Worm (Caenorhabditis elegans): ENCODE results near the gene rps-23.

Gene rps-23

DNA sequence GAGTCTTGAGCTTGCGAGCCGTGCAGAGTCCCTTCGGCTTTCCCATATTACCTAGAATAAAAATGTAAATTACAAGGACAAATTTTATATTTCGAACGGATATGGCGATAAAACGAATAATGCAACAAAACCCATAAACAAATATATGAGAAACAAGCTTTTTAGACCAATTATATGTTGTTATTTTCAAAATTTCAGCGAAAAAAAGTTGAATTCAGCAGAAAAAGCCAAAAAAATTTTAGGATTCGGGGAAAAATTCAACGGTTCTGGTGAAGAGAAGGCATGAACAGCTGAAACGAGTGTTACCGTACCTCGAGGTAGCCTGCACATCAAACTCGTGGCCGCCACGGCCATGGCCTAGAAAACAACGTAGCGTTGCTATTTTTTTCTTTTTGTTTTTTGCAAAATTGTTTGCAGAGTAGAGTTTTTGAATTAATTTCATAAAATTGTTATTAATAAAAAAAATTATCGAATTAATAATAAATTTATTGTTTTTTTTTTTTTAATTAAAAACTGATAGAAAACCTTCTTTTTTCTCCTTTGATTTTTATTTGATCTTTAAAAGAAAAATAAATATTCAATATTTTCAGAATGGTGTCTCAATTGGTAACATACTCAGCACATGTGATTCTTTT, at the start of gene rps-23, which contains the start of gene dpm-3:
rps-23 (minus strand) TSS at position 51 of the 635 bp plus-strand sequence.
dpm-3 (plus strand) TSS at position 585 of the 635 bp plus-strand sequence.
- TF ChIP-seq aly-1 (tag; optimal IDR thresholded peaks at IDR 0.05): no peak
- TF ChIP-seq hmbx-1 (tag; optimal IDR thresholded peaks at IDR 0.05): no peak
- no peak for TF ChIP-seq ets-7 (tag; optimal IDR thresholded peaks at IDR 0.05)
- TF ChIP-seq flt-1 (GFP tag; IDR thresholded peaks at IDR 0.05): peak; percentile 59
- TF ChIP-seq ceh-13 (GFP tag; optimal IDR thresholded peaks at IDR 0.05): no peak
- no peak for TF ChIP-seq tra-4 (tag; optimal IDR thresholded peaks at IDR 0.05)
- peak; percentile 11 for TF ChIP-seq hnd-1 (tag; optimal IDR thresholded peaks at IDR 0.05)
- peak; percentile 83 for TF ChIP-seq tbx-37 (GFP tag; conservative IDR thresholded peaks at IDR 0.05)
- TF ChIP-seq B0310.2 (tag; optimal IDR thresholded peaks at IDR 0.05): peak; percentile 15
- peak; percentile 52 for TF ChIP-seq F13C5.2 (tag; optimal IDR thresholded peaks at IDR 0.05)
- TF ChIP-seq ama-1 (optimal IDR thresholded peaks at IDR 0.05): no peak
- peak; percentile 2 for TF ChIP-seq ceh-36 (tag; optimal IDR thresholded peaks at IDR 0.05)
- peak; percentile 29 for TF ChIP-seq hmg-4 (GFP tag; optimal IDR thresholded peaks at IDR 0.05)
- TF ChIP-seq sea-1 (GFP tag; conservative IDR thresholded peaks at IDR 0.05): no peak; the same call in 1 of the 2 replicates
- peak; percentile 57; the same call in 1 of the 2 replicates for TF ChIP-seq tbx-11 (GFP tag; IDR thresholded peaks at IDR 0.05)
- no peak for TF ChIP-seq scrt-1 (GFP tag; IDR thresholded peaks at IDR 0.05)
- TF ChIP-seq pes-1 (GFP tag; IDR thresholded peaks at IDR 0.05): peak; percentile 83

DNA sequence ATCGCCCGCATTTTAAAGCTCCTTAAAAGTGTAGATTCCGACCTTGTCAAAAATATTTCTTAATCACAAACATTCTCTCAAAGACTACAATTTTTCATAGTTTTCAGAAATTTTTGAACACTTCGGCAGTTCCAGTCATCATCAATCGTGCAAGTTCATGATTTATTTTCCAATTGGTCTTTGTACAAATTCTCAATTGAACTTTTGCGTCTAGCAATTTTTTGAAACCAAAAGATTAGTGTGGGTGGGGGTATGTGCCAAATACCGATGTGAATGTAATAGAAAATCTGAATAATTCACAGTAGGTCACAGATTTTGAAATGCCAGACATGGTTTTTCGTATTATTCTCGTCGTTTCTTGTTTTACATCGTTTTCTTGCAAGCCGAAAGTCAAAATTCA, 47.5 kb upstream of the rps-23 start, which contains the start of gene clec-185:
clec-185 (plus strand) TSS at position 301 of the 400 bp plus-strand sequence.
- TF ChIP-seq tbx-37 (GFP tag; conservative IDR thresholded peaks at IDR 0.05): no peak
- TF ChIP-seq flt-1 (GFP tag; IDR thresholded peaks at IDR 0.05): no peak
- no peak for TF ChIP-seq aly-1 (tag; optimal IDR thresholded peaks at IDR 0.05)
- no peak for TF ChIP-seq hmg-4 (GFP tag; optimal IDR thresholded peaks at IDR 0.05)
- TF ChIP-seq F13C5.2 (tag; optimal IDR thresholded peaks at IDR 0.05): no peak
- TF ChIP-seq ceh-36 (tag; optimal IDR thresholded peaks at IDR 0.05): no peak
- no peak for TF ChIP-seq scrt-1 (GFP tag; IDR thresholded peaks at IDR 0.05)

DNA sequence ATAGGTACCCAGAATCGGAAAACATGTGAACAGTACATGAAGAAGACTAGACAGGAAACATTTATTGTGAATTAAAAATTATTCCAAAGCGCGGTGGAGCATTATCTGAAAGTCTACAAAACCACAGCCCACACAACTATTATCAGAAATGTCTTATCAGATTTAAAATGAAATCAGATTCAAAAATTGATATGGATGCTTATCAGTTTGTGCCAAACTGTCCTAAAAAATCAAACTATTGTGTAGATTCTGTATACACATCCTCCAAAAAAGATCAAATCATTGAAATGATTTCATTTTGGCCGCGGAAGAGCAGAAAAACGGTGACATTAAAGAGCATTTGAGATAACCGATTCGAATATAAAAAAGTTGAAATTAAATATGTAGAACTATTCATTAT, 44.6 kb upstream of the rps-23 start, which contains the start of gene irg-4:
irg-4 (plus strand) TSS at position 392 of the 400 bp plus-strand sequence.
- TF ChIP-seq hmg-4 (GFP tag; optimal IDR thresholded peaks at IDR 0.05) (no peak), tbx-11 (GFP tag; IDR thresholded peaks at IDR 0.05) (no peak), pes-1 (GFP tag; IDR thresholded peaks at IDR 0.05) (no peak), hnd-1 (tag; optimal IDR thresholded peaks at IDR 0.05) (no peak), ceh-13 (GFP tag; optimal IDR thresholded peaks at IDR 0.05) (no peak), ama-1 (optimal IDR thresholded peaks at IDR 0.05) (no peak), ceh-36 (tag; optimal IDR thresholded peaks at IDR 0.05) (no peak), ets-7 (tag; optimal IDR thresholded peaks at IDR 0.05) (no peak), tra-4 (tag; optimal IDR thresholded peaks at IDR 0.05) (no peak), flt-1 (GFP tag; IDR thresholded peaks at IDR 0.05) (no peak), scrt-1 (GFP tag; IDR thresholded peaks at IDR 0.05) (no peak), sea-1 (GFP tag; conservative IDR thresholded peaks at IDR 0.05) (no peak), tbx-37 (GFP tag; conservative IDR thresholded peaks at IDR 0.05) (no peak), F13C5.2 (tag; optimal IDR thresholded peaks at IDR 0.05) (no peak), hmbx-1 (tag; optimal IDR thresholded peaks at IDR 0.05) (no peak), aly-1 (tag; optimal IDR thresholded peaks at IDR 0.05) (no peak), B0310.2 (tag; optimal IDR thresholded peaks at IDR 0.05) (no peak)

ce11 chrIV:12432340-12432739, 41.5 kb upstream of the rps-23 start, which contains the start of gene clec-184:
Gene clec-184, plus strand, starts transcription at chrIV:12432640.
- TF ChIP-seq hnd-1 (tag; optimal IDR thresholded peaks at IDR 0.05): no peak
- TF ChIP-seq tbx-11 (GFP tag; IDR thresholded peaks at IDR 0.05): no peak
- TF ChIP-seq pes-1 (GFP tag; IDR thresholded peaks at IDR 0.05): no peak
- no peak for TF ChIP-seq ceh-36 (tag; optimal IDR thresholded peaks at IDR 0.05)
- no peak for TF ChIP-seq hmg-4 (GFP tag; optimal IDR thresholded peaks at IDR 0.05)

DNA sequence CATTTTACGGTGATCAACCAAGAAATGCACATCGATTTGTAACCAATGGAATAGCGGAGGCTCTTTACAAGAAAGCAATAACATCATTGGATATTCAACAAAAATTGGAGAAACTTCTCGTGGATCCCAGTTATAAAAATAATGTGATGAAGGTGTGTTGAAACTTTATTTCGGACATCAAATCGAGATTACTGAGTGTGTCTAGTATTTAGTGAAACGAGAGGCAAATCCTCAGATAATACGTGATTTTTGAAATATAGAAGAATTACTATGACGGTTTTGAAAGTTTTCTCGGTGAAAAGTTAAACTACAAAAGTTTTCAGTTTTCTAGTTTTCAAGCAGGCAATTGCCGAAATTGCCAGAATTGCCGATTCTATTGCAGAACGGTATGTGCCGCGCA, 40.9 kb upstream of the rps-23 start:
- TF ChIP-seq tbx-37 (GFP tag; conservative IDR thresholded peaks at IDR 0.05) (no peak), ceh-13 (GFP tag; optimal IDR thresholded peaks at IDR 0.05) (no peak), aly-1 (tag; optimal IDR thresholded peaks at IDR 0.05) (no peak)

DNA sequence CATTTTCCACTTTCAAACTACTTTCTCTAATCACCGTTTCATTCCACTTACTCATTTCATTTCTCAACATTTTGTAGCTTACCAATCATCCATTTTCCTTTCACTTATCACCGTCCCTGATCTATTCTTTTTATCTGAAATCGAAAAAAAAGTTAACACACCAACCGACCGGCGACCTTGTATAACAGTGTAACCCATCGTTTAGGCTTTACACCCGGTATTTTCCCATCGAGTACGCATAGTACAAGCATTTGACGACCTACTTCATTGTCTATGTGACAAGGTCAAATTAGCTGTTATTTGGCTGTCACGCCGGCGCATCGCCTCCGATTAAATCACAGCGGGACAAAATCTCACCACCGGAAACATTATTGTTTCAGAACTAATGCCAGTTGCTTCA, 38.7 kb upstream of the rps-23 start:
- TF ChIP-seq tbx-11 (GFP tag; IDR thresholded peaks at IDR 0.05): no peak
- TF ChIP-seq tbx-37 (GFP tag; conservative IDR thresholded peaks at IDR 0.05): no peak
- TF ChIP-seq hnd-1 (tag; optimal IDR thresholded peaks at IDR 0.05): no peak
- no peak for TF ChIP-seq tra-4 (tag; optimal IDR thresholded peaks at IDR 0.05)

- TF ChIP-seq tbx-11 (GFP tag; IDR thresholded peaks at IDR 0.05) (no peak), ets-7 (tag; optimal IDR thresholded peaks at IDR 0.05) (no peak), tbx-37 (GFP tag; conservative IDR thresholded peaks at IDR 0.05) (no peak), tra-4 (tag; optimal IDR thresholded peaks at IDR 0.05) (no peak), ceh-36 (tag; optimal IDR thresholded peaks at IDR 0.05) (no peak), ama-1 (optimal IDR thresholded peaks at IDR 0.05) (no peak), ceh-13 (GFP tag; optimal IDR thresholded peaks at IDR 0.05) (no peak), flt-1 (GFP tag; IDR thresholded peaks at IDR 0.05) (no peak), sea-1 (GFP tag; conservative IDR thresholded peaks at IDR 0.05) (no peak), F13C5.2 (tag; optimal IDR thresholded peaks at IDR 0.05) (no peak), hnd-1 (tag; optimal IDR thresholded peaks at IDR 0.05) (no peak), aly-1 (tag; optimal IDR thresholded peaks at IDR 0.05) (no peak), scrt-1 (GFP tag; IDR thresholded peaks at IDR 0.05) (no peak), B0310.2 (tag; optimal IDR thresholded peaks at IDR 0.05) (no peak)
Measured at ce11 chrIV:12428467-12428866, 37.6 kb upstream of the rps-23 start, which contains the start of gene col-130. Gene col-130, minus strand, starts transcription at chrIV:12428516.

Data from whole organism, early embryonic.